Fruit fly (Drosophila melanogaster) whole organism, pupa: ENCODE data around the gene CG7606.

Experiments used
- CG10348 ChIP-seq: fragments of 200-800 bp; sonication (Bioruptor generic); IDR thresholded peaks from 2 replicates; pipeline ENCODE4 v1.3.6; 2022; ENCODE audit warnings: missing biosample characterization, missing genetic modification characterization
- CG12605 ChIP-seq: fragments of 200-800 bp; sonication (Bioruptor generic); IDR thresholded peaks from 2 replicates; pipeline ENCODE4 v1.3.6; 2022; ENCODE audit warnings: missing biosample characterization, missing genetic modification characterization
- CG13204 ChIP-seq: fragments of 200-800 bp; sonication (Bioruptor generic); optimal IDR thresholded peaks from 2 replicates; lab custom pipeline; 2018; ENCODE audit warnings: missing biosample characterization, mild to moderate bottlenecking, missing genetic modification characterization, moderate library complexity
- CG14655 ChIP-seq: fragments of 200-800 bp; sonication (Bioruptor generic); optimal IDR thresholded peaks from 3 replicates; lab custom pipeline; 2017; ENCODE audit warnings: mild to moderate bottlenecking, missing biosample characterization, missing genetic modification reagents, missing genetic modification characterization
- CG17806 ChIP-seq: fragments of 200-800 bp; sonication (Bioruptor generic); optimal IDR thresholded peaks from 2 replicates; lab custom pipeline; 2018; ENCODE audit warnings: missing biosample characterization, mild to moderate bottlenecking, missing genetic modification characterization, moderate library complexity
- CG34367 ChIP-seq: fragments of 200-800 bp; sonication (Bioruptor generic); optimal IDR thresholded peaks from 2 replicates; lab custom pipeline; 2018; ENCODE audit warnings: missing biosample characterization, mild to moderate bottlenecking, missing genetic modification characterization
- CG4496 ChIP-seq: fragments of 200-800 bp; sonication (Bioruptor generic); IDR thresholded peaks from 3 replicates; pipeline ENCODE4 v1.3.6; 2022; ENCODE audit warnings: missing biosample characterization, missing genetic modification characterization
- CG8301 ChIP-seq: fragments of 200-800 bp; sonication (Bioruptor generic); optimal IDR thresholded peaks from 2 replicates; lab custom pipeline; 2018; ENCODE audit warnings: missing biosample characterization, mild to moderate bottlenecking, missing genetic modification characterization
- EcR ChIP-seq: fragments of 200-800 bp; sonication (Bioruptor generic); optimal IDR thresholded peaks from 3 replicates; lab custom pipeline; 2019; ENCODE audit warnings: missing biosample characterization, missing genetic modification characterization, mild to moderate bottlenecking, moderate library complexity, missing genetic modification reagents
- Ets98B ChIP-seq: fragments of 200-800 bp; sonication (Bioruptor generic); IDR thresholded peaks from 2 replicates; pipeline ENCODE4 v1.3.6; 2022; ENCODE audit warnings: missing biosample characterization, missing genetic modification characterization
- Pif1A ChIP-seq: fragments of 200-800 bp; sonication (Bioruptor generic); optimal IDR thresholded peaks from 3 replicates; lab custom pipeline; 2016; ENCODE audit warnings: missing biosample characterization, missing genetic modification characterization
- fd96Ca ChIP-seq: fragments of 200-800 bp; sonication (Bioruptor generic); IDR thresholded peaks from 3 replicates; pipeline ENCODE4 v1.3.6; 2022; ENCODE audit warnings: missing biosample characterization, missing genetic modification characterization
- gl ChIP-seq: fragments of 200-800 bp; sonication (Bioruptor generic); optimal IDR thresholded peaks from 2 replicates; lab custom pipeline; 2018; ENCODE audit warnings: missing biosample characterization, mild to moderate bottlenecking, missing genetic modification characterization
- rn ChIP-seq: fragments of 200-800 bp; sonication (Bioruptor generic); IDR thresholded peaks from 2 replicates; pipeline ENCODE4 v1.3.6; 2022; ENCODE audit warnings: missing biosample characterization, missing genetic modification characterization

DNA sequence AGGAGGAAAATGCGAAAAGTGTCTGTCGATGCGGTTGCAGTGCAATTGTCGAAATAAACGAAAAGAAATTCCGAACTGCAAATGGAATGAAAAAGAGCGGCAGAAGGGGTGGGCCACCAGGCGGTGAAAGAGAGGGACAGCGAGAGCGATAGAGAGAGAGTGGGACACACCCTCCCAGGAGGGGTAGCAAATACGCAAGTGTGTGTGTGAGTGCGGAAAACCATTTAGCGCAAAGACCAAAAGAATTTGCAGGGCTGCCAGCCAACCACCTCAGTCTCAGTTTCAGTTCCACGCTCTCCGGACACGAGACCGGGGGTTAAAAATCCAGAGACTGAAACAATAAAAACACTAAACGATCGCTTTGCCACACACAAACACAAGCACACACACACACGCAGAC is 37.7 kb upstream of the CG7606 start, which contains the start of gene Hmx:
- TF ChIP-seq CG13204 (GFP tag; lab: Kevin White, UChicago) (no peak), rn (GFP tag; lab: Robert Waterston, UW) (no peak), Pif1A (GFP tag; lab: Kevin White, UChicago) (no peak), CG12605 (GFP tag; lab: Robert Waterston, UW) (no peak), Ets98B (GFP tag; lab: Robert Waterston, UW) (no peak), EcR (GFP tag; lab: Kevin White, UChicago) (no peak), CG10348 (GFP tag; lab: Robert Waterston, UW) (no peak), fd96Ca (GFP tag; lab: Robert Waterston, UW) (no peak), CG34367 (tag; lab: Kevin White, UChicago) (no peak), gl (no peak), CG17806 (tag; lab: Kevin White, UChicago) (no peak), CG14655 (GFP tag; lab: Kevin White, UChicago) (no peak), CG4496 (no peak), CG8301 (tag; lab: Kevin White, UChicago) (no peak)
